Worm (Caenorhabditis elegans): Measurements from ENCODE around the gene Y70C5B.2.

Y70C5B.2 gene

ce11 chrV:16682886-16683285, 22.2 kb upstream of the Y70C5B.2 start, which contains the start of gene srw-36:
TSS of gene srw-36 (plus strand) at chrV:16683186.
- TF ChIP-seq zag-1 (tag; optimal IDR thresholded peaks at IDR 0.05) (no peak), nhr-21 (tag; optimal IDR thresholded peaks at IDR 0.05) (no peak), ceh-16 (tag; optimal IDR thresholded peaks at IDR 0.05) (no peak), nhr-11 (tag; optimal IDR thresholded peaks at IDR 0.05) (no peak), ceh-82 (tag; optimal IDR thresholded peaks at IDR 0.05) (no peak)

ce11 chrV:16679981-16680380, 19.3 kb upstream of the Y70C5B.2 start, which contains the start of gene srw-44:
TSS of gene srw-44 (plus strand) at chrV:16680281.
- no peak for TF ChIP-seq crh-2 (tag; optimal IDR thresholded peaks at IDR 0.05)
- no peak for TF ChIP-seq sma-3 (GFP tag; optimal IDR thresholded peaks at IDR 0.05)
- no peak for TF ChIP-seq elt-1 (tag; optimal IDR thresholded peaks at IDR 0.05)
- TF ChIP-seq nhr-77 (tag; optimal IDR thresholded peaks at IDR 0.05), result no peak
- no peak for TF ChIP-seq lin-13 (GFP tag; optimal IDR thresholded peaks at IDR 0.05)
- no peak for TF ChIP-seq R02D3.7 (tag; optimal IDR thresholded peaks at IDR 0.05)
- TF ChIP-seq lsy-2 (tag; optimal IDR thresholded peaks at IDR 0.05), result no peak
- no peak for TF ChIP-seq ceh-16 (tag; optimal IDR thresholded peaks at IDR 0.05)

- TF ChIP-seq nhr-21 (tag; optimal IDR thresholded peaks at IDR 0.05), result no peak
- no peak for TF ChIP-seq nhr-11 (tag; optimal IDR thresholded peaks at IDR 0.05)
- TF ChIP-seq dmd-4 (tag; optimal IDR thresholded peaks at IDR 0.05), result no peak
- TF ChIP-seq F13H6.1 (tag; optimal IDR thresholded peaks at IDR 0.05), result no peak
- no peak for TF ChIP-seq sem-4 (tag; optimal IDR thresholded peaks at IDR 0.05)
- no peak for TF ChIP-seq nhr-129 (tag; optimal IDR thresholded peaks at IDR 0.05)
- no peak for TF ChIP-seq zag-1 (tag; optimal IDR thresholded peaks at IDR 0.05)
- TF ChIP-seq Y55F3AM.14 (GFP tag; optimal IDR thresholded peaks at IDR 0.05), result no peak
- no peak for TF ChIP-seq lin-39 (tag; optimal IDR thresholded peaks at IDR 0.05)
- no peak for TF ChIP-seq fos-1 (tag; optimal IDR thresholded peaks at IDR 0.05)
- no peak for TF ChIP-seq lin-13 (GFP tag; optimal IDR thresholded peaks at IDR 0.05)
These were observed 18.5 kb upstream of the Y70C5B.2 start, which contains the start of gene srz-103 for ce11 chrV:16679237-16679636. TSS of gene srz-103 (minus strand) at chrV:16679337.

- no peak for TF ChIP-seq unc-55 (GFP tag; optimal IDR thresholded peaks at IDR 0.05)
- no peak for TF ChIP-seq Y55F3AM.14 (GFP tag; optimal IDR thresholded peaks at IDR 0.05)
- TF ChIP-seq egl-27 (tag; optimal IDR thresholded peaks at IDR 0.05), result no peak
- TF ChIP-seq nhr-10 (tag; optimal IDR thresholded peaks at IDR 0.05), result no peak
- no peak for TF ChIP-seq ZK546.5 (tag; optimal IDR thresholded peaks at IDR 0.05)
- no peak for TF ChIP-seq nhr-25 (tag; optimal IDR thresholded peaks at IDR 0.05)
- TF ChIP-seq crh-2 (tag; optimal IDR thresholded peaks at IDR 0.05), result no peak
- no peak for TF ChIP-seq lsy-2 (tag; optimal IDR thresholded peaks at IDR 0.05)
- no peak for TF ChIP-seq elt-3 (tag; optimal IDR thresholded peaks at IDR 0.05)
- TF ChIP-seq gmeb-1 (tag; optimal IDR thresholded peaks at IDR 0.05), result no peak
- TF ChIP-seq alr-1 (tag; optimal IDR thresholded peaks at IDR 0.05), result no peak
- no peak for TF ChIP-seq nhr-6 (tag; optimal IDR thresholded peaks at IDR 0.05)
- no peak for TF ChIP-seq peb-1 (tag; optimal IDR thresholded peaks at IDR 0.05)
- TF ChIP-seq sma-9 (GFP tag; optimal IDR thresholded peaks at IDR 0.05), result no peak
- no peak for TF ChIP-seq sma-9 (tag; optimal IDR thresholded peaks at IDR 0.05)
- no peak for TF ChIP-seq mab-5 (tag; optimal IDR thresholded peaks at IDR 0.05)
- no peak for TF ChIP-seq nhr-11 (tag; optimal IDR thresholded peaks at IDR 0.05)
- TF ChIP-seq fos-1 (tag; optimal IDR thresholded peaks at IDR 0.05), result no peak
- TF ChIP-seq unc-39 (tag; optimal IDR thresholded peaks at IDR 0.05), result no peak
- TF ChIP-seq ceh-16 (tag; optimal IDR thresholded peaks at IDR 0.05), result no peak
These were observed 14.8 kb upstream of the Y70C5B.2 start, which contains the start of gene srz-1 for ce11 chrV:16675553-16675952. TSS of gene srz-1 (plus strand) at chrV:16675853.

ce11 chrV:16674399-16674798, 13.7 kb upstream of the Y70C5B.2 start:
- TF ChIP-seq lsy-2 (tag; optimal IDR thresholded peaks at IDR 0.05) (no peak), ztf-4 (tag; optimal IDR thresholded peaks at IDR 0.05) (no peak), dmd-4 (tag; optimal IDR thresholded peaks at IDR 0.05) (no peak), mdl-1 (tag; optimal IDR thresholded peaks at IDR 0.05) (no peak), crh-2 (tag; optimal IDR thresholded peaks at IDR 0.05) (no peak), peb-1 (tag; optimal IDR thresholded peaks at IDR 0.05) (no peak), sma-3 (GFP tag; optimal IDR thresholded peaks at IDR 0.05) (no peak), nhr-237 (tag; optimal IDR thresholded peaks at IDR 0.05) (no peak), alr-1 (tag; optimal IDR thresholded peaks at IDR 0.05) (no peak), nhr-129 (tag; optimal IDR thresholded peaks at IDR 0.05) (no peak), unc-62 (GFP tag; optimal IDR thresholded peaks at IDR 0.05) (no peak), zag-1 (tag; optimal IDR thresholded peaks at IDR 0.05) (no peak), egl-27 (tag; optimal IDR thresholded peaks at IDR 0.05) (no peak)

All from whole organism, L2 larva.